Fruit fly (Drosophila melanogaster): Measurements from ENCODE around the gene CG13674.
A peak's percentile ranks its signal among the peaks of the same experiment; 100 is the strongest.

CG13674 gene

dm6 chr3L:8218883-8219282 is at the start of gene CG13674:
CG13674 (minus strand) TSS chr3L:8218983.
- TF ChIP-seq Hey (tag; optimal IDR thresholded peaks at IDR 0.05) = peak; percentile 65
- TF ChIP-seq Bteb2 (GFP tag; optimal IDR thresholded peaks at IDR 0.05) = no peak

DNA sequence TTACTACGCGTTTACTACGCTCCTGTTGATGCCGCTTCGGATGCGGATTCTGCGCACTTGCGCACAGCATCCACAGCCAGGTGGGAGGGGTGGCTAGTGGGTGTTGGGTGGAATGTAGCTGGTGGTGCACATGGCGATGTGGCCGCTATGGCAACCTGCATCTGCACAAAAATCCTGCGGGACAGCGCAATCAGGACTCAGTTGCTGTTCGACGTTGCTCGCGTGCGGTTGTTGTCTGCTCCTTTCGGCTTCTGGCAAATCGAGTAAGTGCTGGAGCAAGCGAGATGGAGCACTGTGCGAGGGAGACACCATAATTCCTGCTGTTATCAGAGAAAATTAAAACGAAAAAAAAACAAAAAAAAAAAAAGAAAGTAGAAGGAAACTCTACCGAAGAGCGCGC is 22.1 kb upstream of the CG13674 start:
- TF ChIP-seq CG31441 (GFP tag; IDR thresholded peaks at IDR 0.05) = no peak
- 0 out of 4 replicates have a peak, but pooled peaks have one; percentile 37 for TF ChIP-seq chinmo (GFP tag; IDR thresholded peaks at IDR 0.05; ENCODE audit: partially characterized antibody)
- no peak for TF ChIP-seq klu (GFP tag; IDR thresholded peaks at IDR 0.05)
- TF ChIP-seq sna (GFP tag; IDR thresholded peaks at IDR 0.05; ENCODE audit: partially characterized antibody) = no peak
- peak; percentile 18 for TF ChIP-seq nerfin-1 (tag; optimal IDR thresholded peaks at IDR 0.05)
- TF ChIP-seq gro (GFP tag; optimal IDR thresholded peaks at IDR 0.05) = no peak
- TF ChIP-seq Dref (GFP tag; IDR thresholded peaks at IDR 0.05) = 0 out of 2 replicates have a peak, but pooled peaks have one; percentile 31
- TF ChIP-seq CG17359 (tag; optimal IDR thresholded peaks at IDR 0.05) = no peak
- 0 out of 3 replicates have a peak, but pooled peaks have one; percentile 18 for TF ChIP-seq HLH4C (GFP tag; IDR thresholded peaks at IDR 0.05; ENCODE audit: partially characterized antibody)
- TF ChIP-seq stwl (tag; optimal IDR thresholded peaks at IDR 0.05) = no peak
- TF ChIP-seq CG11456 (GFP tag; IDR thresholded peaks at IDR 0.05) = 0 out of 3 replicates have a peak, but pooled peaks have one; percentile 52
- no peak for TF ChIP-seq MESR4 (GFP tag; optimal IDR thresholded peaks at IDR 0.05)
- no peak for TF ChIP-seq CG17385 (GFP tag; optimal IDR thresholded peaks at IDR 0.05)
- TF ChIP-seq H2.0 (GFP tag; IDR thresholded peaks at IDR 0.05) = no peak
- TF ChIP-seq fd96Cb (tag; optimal IDR thresholded peaks at IDR 0.05) = no peak
- no peak for TF ChIP-seq CG16779 (GFP tag; IDR thresholded peaks at IDR 0.05)
- no peak for TF ChIP-seq Hr3 (GFP tag; optimal IDR thresholded peaks at IDR 0.05)
- 0 out of 3 replicates have a peak, but pooled peaks have one; percentile 15 for TF ChIP-seq ken (GFP tag; IDR thresholded peaks at IDR 0.05)
- TF ChIP-seq CG6175 (GFP tag; IDR thresholded peaks at IDR 0.05) = no peak
- TF ChIP-seq corto (GFP tag; optimal IDR thresholded peaks at IDR 0.05) = no peak
- TF ChIP-seq Deaf1 (tag; optimal IDR thresholded peaks at IDR 0.05) = peak; percentile 24
- peak; percentile 17; the same call in 1 of the 2 replicates for TF ChIP-seq Adf1 (GFP tag; IDR thresholded peaks at IDR 0.05)
- no peak for TF ChIP-seq ftz-f1 (GFP tag; optimal IDR thresholded peaks at IDR 0.05)
- no peak for TF ChIP-seq E2f1 (GFP tag; IDR thresholded peaks at IDR 0.05)
- TF ChIP-seq pum (GFP tag; optimal IDR thresholded peaks at IDR 0.05) = no peak
- no peak for TF ChIP-seq CG6689 (GFP tag; IDR thresholded peaks at IDR 0.05)
- no peak for TF ChIP-seq Nf-YB (GFP tag; optimal IDR thresholded peaks at IDR 0.05)
- TF ChIP-seq tll (GFP tag; optimal IDR thresholded peaks at IDR 0.05) = no peak
- no peak for TF ChIP-seq CG9727 (GFP tag; optimal IDR thresholded peaks at IDR 0.05)
- TF ChIP-seq GATAe (GFP tag; conservative IDR thresholded peaks at IDR 0.05) = no peak
- TF ChIP-seq CG14050 (GFP tag; IDR thresholded peaks at IDR 0.05) = no peak
- no peak for TF ChIP-seq B-H1 (GFP tag; IDR thresholded peaks at IDR 0.05)
- TF ChIP-seq Scr (GFP tag; IDR thresholded peaks at IDR 0.05; ENCODE audit: partially characterized antibody) = no peak
- TF ChIP-seq CG12236 (GFP tag; optimal IDR thresholded peaks at IDR 0.05) = no peak
- TF ChIP-seq slbo (GFP tag; IDR thresholded peaks at IDR 0.05) = 0 out of 2 replicates have a peak, but pooled peaks have one; percentile 9
- TF ChIP-seq Tbp (GFP tag; optimal IDR thresholded peaks at IDR 0.05) = no peak
- TF ChIP-seq eve (GFP tag; optimal IDR thresholded peaks at IDR 0.05) = no peak
- no peak for TF ChIP-seq br (optimal IDR thresholded peaks at IDR 0.05)
- no peak for TF ChIP-seq CG13894 (tag; optimal IDR thresholded peaks at IDR 0.05)
- peak; percentile 23 for TF ChIP-seq abd-A (tag; optimal IDR thresholded peaks at IDR 0.05)
- peak; percentile 45; the same call in 1 of the 2 replicates for TF ChIP-seq Rfx (GFP tag; IDR thresholded peaks at IDR 0.05)
- TF ChIP-seq CG4730 (GFP tag; IDR thresholded peaks at IDR 0.05) = no peak
- TF ChIP-seq CG17912 (GFP tag; optimal IDR thresholded peaks at IDR 0.05) = no peak
- TF ChIP-seq CG33557 (GFP tag; optimal IDR thresholded peaks at IDR 0.05) = no peak
- TF ChIP-seq ewg (GFP tag; optimal IDR thresholded peaks at IDR 0.05) = peak; percentile 82
- peak; percentile 1 for TF ChIP-seq lab (GFP tag; optimal IDR thresholded peaks at IDR 0.05)
- TF ChIP-seq scrt (GFP tag; optimal IDR thresholded peaks at IDR 0.05) = peak; percentile 6

All from whole organism, embryonic.